Worm (Caenorhabditis elegans) whole organism, L2 larva: ENCODE data around the gene unc-39.

Source experiments
- F13H6.1 ChIP-seq: sonication (generic microtip); optimal IDR thresholded peaks from 2 replicates; lab custom pipeline; 2016; ENCODE audit warnings: missing genetic modification characterization, missing compliant biosample characterization
- aly-2 ChIP-seq: fragments of 150-350 bp; optimal IDR thresholded peaks from 2 replicates; lab custom pipeline; 2014; ENCODE audit warnings: missing biosample characterization, missing genetic modification characterization
- elt-3 ChIP-seq: sonication (generic microtip); optimal IDR thresholded peaks from 2 replicates; lab custom pipeline; 2017; ENCODE audit warnings: missing biosample characterization, missing genetic modification characterization
- lin-13 ChIP-seq: fragments of 150-350 bp; optimal IDR thresholded peaks from 2 replicates; lab custom pipeline; 2014; ENCODE audit warnings: missing biosample characterization, missing genetic modification reagents, missing genetic modification characterization
- mdl-1 ChIP-seq, 2 experiments: fragments of 150-350 bp in 1 of 2; sonication (generic microtip) in 1 of 2; optimal IDR thresholded peaks; 2 replicates each; lab custom pipeline; 2017; ENCODE audit warnings: missing biosample characterization in 2 of 2, missing genetic modification characterization in 2 of 2
- nhr-129 ChIP-seq: fragments of 150-350 bp; optimal IDR thresholded peaks from 2 replicates; lab custom pipeline; 2014; ENCODE audit warnings: missing biosample characterization, missing genetic modification characterization
- nhr-23 ChIP-seq: fragments of 150-350 bp; optimal IDR thresholded peaks from 2 replicates; lab custom pipeline; 2014; ENCODE audit warnings: missing biosample characterization, missing genetic modification reagents, missing genetic modification characterization
- nhr-237 ChIP-seq: fragments of 150-350 bp; optimal IDR thresholded peaks from 2 replicates; lab custom pipeline; 2014; ENCODE audit warnings: missing biosample characterization, missing genetic modification characterization
- sma-3 ChIP-seq: sonication (generic microtip); optimal IDR thresholded peaks from 2 replicates; lab custom pipeline; 2016; ENCODE audit warnings: missing genetic modification reagents, missing genetic modification characterization, missing compliant biosample characterization
- snpc-4 ChIP-seq: fragments of 150-350 bp; optimal IDR thresholded peaks from 2 replicates; lab custom pipeline; 2014; ENCODE audit warnings: missing biosample characterization, missing genetic modification characterization
- unc-39 ChIP-seq: fragments of 150-350 bp; optimal IDR thresholded peaks from 2 replicates; lab custom pipeline; 2014; ENCODE audit warnings: missing biosample characterization, missing genetic modification characterization

ce11 chrV:14333116-14333515 is 39.8 kb upstream of the unc-39 start, which contains the start of gene srm-4:
- TF ChIP-seq nhr-237 (tag; lab: Kevin White, UChicago) (no peak), unc-39 (tag; lab: Kevin White, UChicago) (no peak), mdl-1 (tag; optimal IDR thresholded peaks at IDR 0.05; lab: Kevin White, UChicago) (no peak), elt-3 (no peak), aly-2 (no peak), sma-3 (GFP tag; lab: Kevin White, UChicago) (no peak), nhr-23 (tag; lab: Kevin White, UChicago) (no peak), nhr-129 (no peak), F13H6.1 (tag; lab: Kevin White, UChicago) (no peak), snpc-4 (tag; lab: Kevin White, UChicago) (no peak), lin-13 (GFP tag; lab: Kevin White, UChicago) (no peak)
